Worm (Caenorhabditis elegans) whole organism, L4 larva: ENCODE results near the gene tag-191.

Experiments used
- D1046.2 ChIP-seq: fragments of 200-800 bp; sonication (Bioruptor generic); IDR thresholded peaks from 2 replicates; pipeline ENCODE4 v1.3.6; 2022; ENCODE audit warnings: missing genetic modification characterization, missing compliant biosample characterization
- F10B5.3 ChIP-seq: sonication (generic microtip); optimal IDR thresholded peaks from 2 replicates; lab custom pipeline; 2016; ENCODE audit warnings: mild to moderate bottlenecking, missing genetic modification characterization, missing compliant biosample characterization
- F37D6.2 ChIP-seq: sonication (generic microtip); optimal IDR thresholded peaks from 2 replicates; lab custom pipeline; 2016; ENCODE audit warnings: mild to moderate bottlenecking, missing genetic modification characterization, missing compliant biosample characterization
- R02D3.7 ChIP-seq: fragments of 150-350 bp; sonication (generic microtip); optimal IDR thresholded peaks from 3 replicates; lab custom pipeline; 2014; ENCODE audit warnings: missing biosample characterization, missing genetic modification characterization
- Y105C5A.15 ChIP-seq: fragments of 200-800 bp; sonication (Bioruptor generic); IDR thresholded peaks from 2 replicates; pipeline ENCODE4 v1.3.6; 2022; ENCODE audit warnings: missing genetic modification characterization, missing compliant biosample characterization
- Y48G9A.11 ChIP-seq: fragments of 200-800 bp; sonication (Bioruptor generic); IDR thresholded peaks from 2 replicates; pipeline ENCODE4 v1.3.6; 2022; ENCODE audit warnings: missing genetic modification reagents, missing genetic modification characterization, missing compliant biosample characterization
- Y5F2A.4 ChIP-seq: fragments of 200-800 bp; sonication (Bioruptor generic); optimal IDR thresholded peaks from 2 replicates; lab custom pipeline; 2018; ENCODE audit warnings: mild to moderate bottlenecking, missing genetic modification characterization, missing compliant biosample characterization
- Y75B8A.6 ChIP-seq: fragments of 200-800 bp; sonication (Bioruptor generic); IDR thresholded peaks from 2 replicates; pipeline ENCODE4 v1.3.6; 2022; ENCODE audit warnings: missing genetic modification reagents, missing genetic modification characterization, missing compliant biosample characterization
- ZK337.2 ChIP-seq: fragments of 200-800 bp; sonication (Bioruptor generic); IDR thresholded peaks from 2 replicates; pipeline ENCODE4 v1.3.6; 2022; ENCODE audit warnings: missing genetic modification reagents, missing genetic modification characterization, missing compliant biosample characterization
- ZK546.5 ChIP-seq, 2 experiments: sonication (generic microtip); optimal IDR thresholded peaks; 2 replicates each; lab custom pipeline; 2017; ENCODE audit warnings: missing biosample characterization in 2 of 2, missing genetic modification characterization in 2 of 2
- aha-1 ChIP-seq: fragments of 150-350 bp; peaks from one replicate; lab custom pipeline; 2014; ENCODE audit warnings: missing biosample characterization, missing genetic modification characterization
- arid-1 ChIP-seq: fragments of 200-800 bp; sonication (Bioruptor generic); conservative IDR thresholded peaks from 2 replicates; pipeline ENCODE4 v1.3.6; 2022; ENCODE audit warnings: missing genetic modification reagents, missing genetic modification characterization, missing compliant biosample characterization
- ceh-20 ChIP-seq: fragments of 200-800 bp; sonication (Bioruptor generic); IDR thresholded peaks from 2 replicates; pipeline ENCODE4 v1.3.6; 2022; ENCODE audit warnings: missing genetic modification reagents, missing genetic modification characterization, missing compliant biosample characterization
- ceh-44 ChIP-seq: fragments of 200-800 bp; sonication (Bioruptor generic); IDR thresholded peaks from 2 replicates; pipeline ENCODE4 v1.3.6; 2022; ENCODE audit warnings: missing genetic modification reagents, missing genetic modification characterization, missing compliant biosample characterization
- ceh-82 ChIP-seq: sonication (generic microtip); optimal IDR thresholded peaks from 2 replicates; lab custom pipeline; 2017; ENCODE audit warnings: missing biosample characterization, missing genetic modification characterization
- cey-2 ChIP-seq: sonication (generic microtip); optimal IDR thresholded peaks from 3 replicates; lab custom pipeline; 2017; ENCODE audit warnings: missing genetic modification characterization, mild to moderate bottlenecking, missing compliant biosample characterization, antibody characterized with exemption, borderline replicate concordance; ENCODE audit not compliant: insufficient read depth
- daf-16 ChIP-seq, 3 experiments: sonication (generic microtip); optimal IDR thresholded peaks; 2 replicates each; lab custom pipeline; 2016 to 2017; ENCODE audit warnings: missing genetic modification characterization in 3 of 3, missing genetic modification reagents in 3 of 3, mild to moderate bottlenecking in 2 of 3, missing compliant biosample characterization in 2 of 3, missing biosample characterization in 1 of 3, moderate library complexity in 1 of 3
- duxl-1 ChIP-seq: sonication (generic microtip); optimal IDR thresholded peaks from 2 replicates; lab custom pipeline; 2016; ENCODE audit warnings: mild to moderate bottlenecking, missing genetic modification characterization, moderate library complexity, missing compliant biosample characterization; ENCODE audit not compliant: poor library complexity
- egl-27 ChIP-seq: sonication (generic microtip); optimal IDR thresholded peaks from 3 replicates; lab custom pipeline; 2017; ENCODE audit warnings: missing biosample characterization, missing genetic modification reagents, missing genetic modification characterization
- hlh-11 ChIP-seq: fragments of 200-800 bp; sonication (Bioruptor generic); optimal IDR thresholded peaks from 2 replicates; lab custom pipeline; 2018; ENCODE audit warnings: mild to moderate bottlenecking, missing genetic modification characterization, missing compliant biosample characterization
- jun-1 ChIP-seq: fragments of 150-350 bp; optimal IDR thresholded peaks from 2 replicates; lab custom pipeline; 2014; ENCODE audit warnings: missing biosample characterization, missing genetic modification reagents, missing genetic modification characterization
- lim-7 ChIP-seq: fragments of 200-800 bp; sonication (Bioruptor generic); IDR thresholded peaks from 2 replicates; pipeline ENCODE4 v1.3.6; 2022; ENCODE audit warnings: missing genetic modification characterization, missing compliant biosample characterization
- lin-29 ChIP-seq: fragments of 200-800 bp; sonication (Bioruptor generic); IDR thresholded peaks from 2 replicates; pipeline ENCODE4 v1.3.6; 2022; ENCODE audit warnings: missing genetic modification reagents, missing genetic modification characterization, missing compliant biosample characterization
- lin-38 ChIP-seq: fragments of 200-800 bp; sonication (Bioruptor generic); IDR thresholded peaks from 2 replicates; pipeline ENCODE4 v1.3.6; 2022; ENCODE audit warnings: missing genetic modification reagents, missing genetic modification characterization, missing compliant biosample characterization
- mdl-1 ChIP-seq, 2 experiments: fragments of 150-350 bp in 1 of 2; sonication (generic microtip) in 1 of 2; optimal IDR thresholded peaks; 2 replicates each; lab custom pipeline; 2014 to 2017; ENCODE audit warnings: missing biosample characterization in 2 of 2, missing genetic modification characterization in 2 of 2
- mdt-29 ChIP-seq: fragments of 200-800 bp; sonication (Bioruptor generic); IDR thresholded peaks from 2 replicates; pipeline ENCODE4 v1.3.6; 2022; ENCODE audit warnings: missing genetic modification reagents, missing genetic modification characterization, missing compliant biosample characterization
- mep-1 ChIP-seq: fragments of 150-350 bp; sonication (generic microtip); optimal IDR thresholded peaks from 3 replicates; lab custom pipeline; 2014; ENCODE audit warnings: missing biosample characterization, missing genetic modification characterization
- mes-2 ChIP-seq: sonication (generic microtip); optimal IDR thresholded peaks from 2 replicates; lab custom pipeline; 2016; ENCODE audit warnings: missing genotype, mild to moderate bottlenecking, missing genetic modification characterization, missing compliant biosample characterization; ENCODE audit not compliant: poor library complexity, severe bottlenecking
- mxl-3 ChIP-seq: fragments of 200-800 bp; sonication (Bioruptor generic); optimal IDR thresholded peaks from 2 replicates; lab custom pipeline; 2018; ENCODE audit warnings: mild to moderate bottlenecking, missing genetic modification characterization, missing compliant biosample characterization
- nhr-10 ChIP-seq: fragments of 150-350 bp; optimal IDR thresholded peaks from 2 replicates; lab custom pipeline; 2014; ENCODE audit warnings: missing biosample characterization, missing genetic modification characterization
- nhr-237 ChIP-seq: sonication (generic microtip); optimal IDR thresholded peaks from 2 replicates; lab custom pipeline; 2017; ENCODE audit warnings: missing biosample characterization, missing genetic modification characterization
- nhr-25 ChIP-seq: sonication (generic microtip); optimal IDR thresholded peaks from 2 replicates; lab custom pipeline; 2017; ENCODE audit warnings: missing genetic modification characterization, mild to moderate bottlenecking, missing compliant biosample characterization, antibody characterized with exemption, moderate library complexity, borderline replicate concordance; ENCODE audit not compliant: insufficient read depth
- nhr-28 ChIP-seq: fragments of 150-350 bp; optimal IDR thresholded peaks from 2 replicates; lab custom pipeline; 2014; ENCODE audit warnings: missing biosample characterization, missing genetic modification characterization
- nhr-6 ChIP-seq: fragments of 150-350 bp; optimal IDR thresholded peaks from 2 replicates; lab custom pipeline; 2014; ENCODE audit warnings: missing biosample characterization, missing genetic modification characterization
- nhr-76 ChIP-seq: fragments of 150-350 bp; optimal IDR thresholded peaks from 2 replicates; lab custom pipeline; 2014; ENCODE audit warnings: missing biosample characterization, missing genetic modification characterization
- rbr-2 ChIP-seq: sonication (generic microtip); optimal IDR thresholded peaks from 2 replicates; lab custom pipeline; 2016; ENCODE audit warnings: missing genotype, missing genetic modification characterization, missing compliant biosample characterization
- saeg-2 ChIP-seq: fragments of 200-800 bp; sonication (Bioruptor generic); IDR thresholded peaks from 2 replicates; pipeline ENCODE4 v1.3.6; 2022; ENCODE audit warnings: missing genetic modification reagents, missing genetic modification characterization, missing compliant biosample characterization
- sdz-12 ChIP-seq: fragments of 200-800 bp; sonication (Bioruptor generic); optimal IDR thresholded peaks from 2 replicates; lab custom pipeline; 2018; ENCODE audit warnings: mild to moderate bottlenecking, missing genetic modification characterization, missing compliant biosample characterization
- set-16 ChIP-seq: fragments of 200-800 bp; sonication (Bioruptor generic); IDR thresholded peaks from 2 replicates; pipeline ENCODE4 v1.3.6; 2022; ENCODE audit warnings: missing genetic modification reagents, missing genetic modification characterization, missing compliant biosample characterization
- spr-1 ChIP-seq: sonication (generic microtip); optimal IDR thresholded peaks from 2 replicates; lab custom pipeline; 2016; ENCODE audit warnings: mild to moderate bottlenecking, missing genetic modification characterization, missing compliant biosample characterization
- spr-3 ChIP-seq: fragments of 200-800 bp; sonication (Bioruptor generic); optimal IDR thresholded peaks from 2 replicates; lab custom pipeline; 2018; ENCODE audit warnings: mild to moderate bottlenecking, missing genetic modification characterization, missing compliant biosample characterization
- zfp-2 ChIP-seq: sonication (generic microtip); optimal IDR thresholded peaks from 2 replicates; lab custom pipeline; 2016; ENCODE audit warnings: mild to moderate bottlenecking, missing genetic modification characterization, missing compliant biosample characterization
- zip-2 ChIP-seq: fragments of 150-350 bp; optimal IDR thresholded peaks from 2 replicates; lab custom pipeline; 2014; ENCODE audit warnings: missing biosample characterization, missing genetic modification characterization
- ztf-11 ChIP-seq: fragments of 150-350 bp; optimal IDR thresholded peaks from 2 replicates; lab custom pipeline; 2014; ENCODE audit warnings: missing biosample characterization, missing genetic modification characterization

tag-191 gene

DNA sequence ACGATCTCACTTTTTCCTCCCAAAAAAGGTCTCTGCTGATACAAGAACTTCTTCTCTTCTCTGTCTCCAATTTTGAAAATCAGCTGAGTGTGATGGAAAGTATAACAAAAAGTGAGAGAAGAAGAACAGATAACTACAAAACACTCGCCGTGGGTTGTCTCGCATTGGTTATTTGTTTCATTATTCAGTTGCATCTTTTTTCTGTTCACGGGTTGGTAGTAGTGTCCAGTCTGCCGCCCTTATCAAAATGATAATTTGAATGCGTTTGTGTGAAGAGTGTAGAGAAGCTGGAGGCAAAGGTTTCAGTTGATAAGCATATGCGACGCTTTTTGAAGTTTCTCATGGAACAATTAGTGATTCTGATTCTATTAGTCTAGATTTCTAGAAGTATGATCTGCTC, 33.1 kb downstream of the tag-191 start (continued):
- TF ChIP-seq mdt-29 (GFP tag; lab: Robert Waterston, UW) (no peak), nhr-76 (tag; lab: Kevin White, UChicago) (no peak), ztf-11 (tag; lab: Kevin White, UChicago) (no peak), Y105C5A.15 (GFP tag; lab: Robert Waterston, UW) (no peak), nhr-6 (tag; lab: Kevin White, UChicago) (peak; percentile 76), zfp-2 (no peak), mdl-1 (tag; optimal IDR thresholded peaks at IDR 0.05; lab: Kevin White, UChicago) (peak in 1 of 2 experiments; percentile 38), Y48G9A.11 (GFP tag; lab: Robert Waterston, UW) (no peak), R02D3.7 (tag; lab: Kevin White, UChicago) (no peak), nhr-10 (tag; lab: Kevin White, UChicago) (no peak), duxl-1 (tag; lab: Kevin White, UChicago) (no peak), ZK546.5 (tag; optimal IDR thresholded peaks at IDR 0.05; lab: Kevin White, UChicago) (no peak), nhr-25 (no peak), mes-2 (tag; lab: Kevin White, UChicago) (peak; percentile 11), egl-27 (tag; lab: Kevin White, UChicago) (no peak), cey-2 (no peak), D1046.2 (GFP tag; lab: Robert Waterston, UW) (no peak), F10B5.3 (tag; lab: Kevin White, UChicago) (no peak), spr-3 (GFP tag; lab: Kevin White, UChicago) (no peak), lin-29 (GFP tag; lab: Robert Waterston, UW) (no peak), sdz-12 (GFP tag; lab: Kevin White, UChicago) (no peak), hlh-11 (peak; percentile 75), daf-16 (GFP tag; optimal IDR thresholded peaks at IDR 0.05; lab: Kevin White, UChicago) (no peak), daf-16 (tag; optimal IDR thresholded peaks at IDR 0.05; lab: Kevin White, UChicago) (peak; percentile 78), ceh-20 (GFP tag; lab: Robert Waterston, UW) (no peak), nhr-237 (tag; lab: Kevin White, UChicago) (no peak), zip-2 (no peak), ZK337.2 (no peak)

ce11 chrV:14501136-14501535, 35.0 kb downstream of the tag-191 start, which contains the start of gene R02D5.24:
TSS of gene R02D5.24 (plus strand) at chrV:14501340.
- TF ChIP-seq lim-7 (no peak), mdt-29 (GFP tag; lab: Robert Waterston, UW) (no peak), spr-3 (GFP tag; lab: Kevin White, UChicago) (no peak), ZK546.5 (tag; optimal IDR thresholded peaks at IDR 0.05; lab: Kevin White, UChicago) (no peak), spr-1 (tag; lab: Kevin White, UChicago) (no peak), ceh-82 (tag; lab: Kevin White, UChicago) (no peak), lin-38 (GFP tag; lab: Robert Waterston, UW) (no peak), Y5F2A.4 (no peak), ZK337.2 (no peak), saeg-2 (no peak), jun-1 (tag; lab: Kevin White, UChicago) (no peak), aha-1 (tag; lab: Kevin White, UChicago) (peak; percentile 64), set-16 (no peak), nhr-25 (no peak), nhr-6 (tag; lab: Kevin White, UChicago) (peak; percentile 63), F37D6.2 (tag; lab: Kevin White, UChicago) (no peak)

- TF ChIP-seq ceh-44 (no peak), nhr-6 (tag; lab: Kevin White, UChicago) (peak; percentile 33), nhr-28 (tag; lab: Kevin White, UChicago) (peak; percentile 20), ZK337.2 (no peak), ceh-20 (GFP tag; lab: Robert Waterston, UW) (no peak), mep-1 (tag; lab: Kevin White, UChicago) (peak; percentile 24), mxl-3 (GFP tag; lab: Kevin White, UChicago) (no peak), F37D6.2 (tag; lab: Kevin White, UChicago) (no peak), rbr-2 (no peak), Y75B8A.6 (GFP tag; lab: Robert Waterston, UW) (no peak), arid-1 (GFP tag; lab: Robert Waterston, UW) (no peak), mes-2 (tag; lab: Kevin White, UChicago) (peak; percentile 23)
Measured at ce11 chrV:14500554-14500953, 35.6 kb downstream of the tag-191 start.
